Worm (Caenorhabditis elegans) whole organism, young adult: ENCODE data around the gene C01G10.4.
A peak's percentile ranks its signal among the peaks of the same experiment; 100 is the strongest.

Source experiments
- B0336.3 ChIP-seq: fragments of 200-800 bp; sonication (Bioruptor generic); IDR thresholded peaks from 2 replicates; pipeline ENCODE4 v1.3.6; 2022; ENCODE audit warnings: missing genetic modification characterization, missing compliant biosample characterization
- C17E4.6 ChIP-seq: fragments of 200-800 bp; sonication (Bioruptor generic); IDR thresholded peaks from 2 replicates; pipeline ENCODE4 v1.3.6; 2022; ENCODE audit warnings: missing genetic modification reagents, missing genetic modification characterization, missing compliant biosample characterization
- D2030.7 ChIP-seq: fragments of 200-800 bp; sonication (Bioruptor generic); IDR thresholded peaks from 2 replicates; pipeline ENCODE4 v1.3.6; 2022; ENCODE audit warnings: missing genetic modification reagents, missing genetic modification characterization, missing compliant biosample characterization
- F22D6.2 ChIP-seq: sonication (generic microtip); optimal IDR thresholded peaks from 2 replicates; lab custom pipeline; 2016; ENCODE audit warnings: mild to moderate bottlenecking, missing genetic modification characterization, missing compliant biosample characterization
- F23B12.7 ChIP-seq: sonication (generic microtip); optimal IDR thresholded peaks from 2 replicates; lab custom pipeline; 2017; ENCODE audit warnings: missing genetic modification characterization, mild to moderate bottlenecking, missing compliant biosample characterization, antibody characterized with exemption, moderate library complexity; ENCODE audit not compliant: insufficient read depth
- F49E8.2 ChIP-seq: sonication (generic microtip); optimal IDR thresholded peaks from 3 replicates; lab custom pipeline; 2017; ENCODE audit warnings: missing genetic modification characterization, mild to moderate bottlenecking, missing compliant biosample characterization, antibody characterized with exemption, moderate library complexity; ENCODE audit not compliant: insufficient read depth
- F52B5.7 ChIP-seq: sonication (generic microtip); optimal IDR thresholded peaks from 2 replicates; lab custom pipeline; 2016; ENCODE audit warnings: mild to moderate bottlenecking, missing genetic modification characterization, missing compliant biosample characterization
- F55B11.4 ChIP-seq: sonication (generic microtip); optimal IDR thresholded peaks from 2 replicates; lab custom pipeline; 2016; ENCODE audit warnings: missing compliant biosample characterization, missing genetic modification characterization, borderline replicate concordance; ENCODE audit not compliant: insufficient read depth
- F57C9.4 ChIP-seq: sonication (generic microtip); optimal IDR thresholded peaks from 2 replicates; lab custom pipeline; 2017; ENCODE audit warnings: mild to moderate bottlenecking, missing genetic modification characterization, missing compliant biosample characterization
- T07F8.4 ChIP-seq: sonication (generic microtip); optimal IDR thresholded peaks from 2 replicates; lab custom pipeline; 2016; ENCODE audit warnings: mild to moderate bottlenecking, missing genetic modification characterization, moderate library complexity, missing compliant biosample characterization
- Y53F4B.3 ChIP-seq: fragments of 200-800 bp; sonication (Bioruptor generic); IDR thresholded peaks from 2 replicates; pipeline ENCODE4 v1.3.6; 2022; ENCODE audit warnings: missing genetic modification reagents, missing genetic modification characterization, missing compliant biosample characterization
- Y53G8AR.9 ChIP-seq: fragments of 200-800 bp; sonication (Bioruptor generic); conservative IDR thresholded peaks from 2 replicates; pipeline ENCODE4 v1.3.6; 2022; ENCODE audit warnings: missing genetic modification reagents, missing genetic modification characterization, missing compliant biosample characterization
- Y95B8A.8 ChIP-seq: fragments of 200-800 bp; sonication (Bioruptor generic); IDR thresholded peaks from 2 replicates; pipeline ENCODE4 v1.3.6; 2022; ENCODE audit warnings: missing genetic modification reagents, missing genetic modification characterization, missing compliant biosample characterization
- ama-1 ChIP-seq, 3 experiments: fragments of 150-350 bp in 1 of 3; sonication (generic microtip) in 2 of 3; optimal IDR thresholded peaks; 2 replicates each; lab custom pipeline; 2014 to 2018; ENCODE audit warnings: missing biosample characterization in 2 of 3, missing genetic modification characterization in 2 of 3, missing genetic modification reagents in 2 of 3
- athp-1 ChIP-seq: sonication (generic microtip); optimal IDR thresholded peaks from 2 replicates; lab custom pipeline; 2017; ENCODE audit warnings: mild to moderate bottlenecking, missing genetic modification characterization, missing compliant biosample characterization
- attf-5 ChIP-seq: fragments of 200-800 bp; sonication (Bioruptor generic); optimal IDR thresholded peaks from 2 replicates; lab custom pipeline; 2018; ENCODE audit warnings: mild to moderate bottlenecking, missing genetic modification characterization, missing compliant biosample characterization
- attf-6 ChIP-seq: fragments of 200-800 bp; sonication (Bioruptor generic); IDR thresholded peaks from 2 replicates; pipeline ENCODE4 v1.3.6; 2022; ENCODE audit warnings: missing genetic modification reagents, missing genetic modification characterization, missing compliant biosample characterization
- ccch-3 ChIP-seq: fragments of 200-800 bp; sonication (Bioruptor generic); optimal IDR thresholded peaks from 2 replicates; lab custom pipeline; 2018; ENCODE audit warnings: mild to moderate bottlenecking, missing genetic modification characterization, missing compliant biosample characterization
- cebp-1 ChIP-seq, 2 experiments: fragments of 200-800 bp in 1 of 2; sonication (Bioruptor generic) in 1 of 2; sonication (generic microtip) in 1 of 2; IDR thresholded peaks in 1 of 2; optimal IDR thresholded peaks in 1 of 2; 2 replicates each; pipeline versions ENCODE4 v1.3.6 to Lab custom; 2017 to 2022; ENCODE audit warnings: missing compliant biosample characterization in 2 of 2, missing genetic modification characterization in 2 of 2, mild to moderate bottlenecking in 1 of 2, missing genetic modification reagents in 1 of 2, moderate library complexity in 1 of 2
- cebp-2 ChIP-seq: fragments of 200-800 bp; sonication (Bioruptor generic); IDR thresholded peaks from 2 replicates; pipeline ENCODE4 v1.3.6; 2022; ENCODE audit warnings: missing genetic modification characterization, missing compliant biosample characterization
- ceh-79 ChIP-seq: sonication (generic microtip); optimal IDR thresholded peaks from 2 replicates; lab custom pipeline; 2017; ENCODE audit warnings: mild to moderate bottlenecking, missing genetic modification characterization, missing compliant biosample characterization
- ceh-91 ChIP-seq: fragments of 200-800 bp; sonication (Bioruptor generic); IDR thresholded peaks from 2 replicates; pipeline ENCODE4 v1.3.6; 2022; ENCODE audit warnings: missing genetic modification reagents, missing genetic modification characterization, missing compliant biosample characterization
- chd-7 ChIP-seq: sonication (generic microtip); optimal IDR thresholded peaks from 2 replicates; lab custom pipeline; 2016; ENCODE audit warnings: mild to moderate bottlenecking, missing genetic modification characterization, moderate library complexity, missing compliant biosample characterization
- die-1 ChIP-seq: sonication (generic microtip); optimal IDR thresholded peaks from 2 replicates; lab custom pipeline; 2016; ENCODE audit warnings: missing genotype, mild to moderate bottlenecking, missing genetic modification characterization, missing compliant biosample characterization
- fkh-3 ChIP-seq: sonication (generic microtip); optimal IDR thresholded peaks from 2 replicates; lab custom pipeline; 2016; ENCODE audit warnings: mild to moderate bottlenecking, missing genetic modification characterization, missing compliant biosample characterization
- hmg-1.2 ChIP-seq: fragments of 200-800 bp; sonication (Bioruptor generic); IDR thresholded peaks from 2 replicates; pipeline ENCODE4 v1.3.6; 2022; ENCODE audit warnings: missing genetic modification reagents, missing genetic modification characterization, missing compliant biosample characterization
- hsf-1 ChIP-seq: fragments of 200-800 bp; sonication (Bioruptor generic); IDR thresholded peaks from 2 replicates; pipeline ENCODE4 v1.3.6; 2022; ENCODE audit warnings: missing genetic modification reagents, missing genetic modification characterization, missing compliant biosample characterization
- lag-1 ChIP-seq: fragments of 200-800 bp; sonication (Bioruptor generic); IDR thresholded peaks from 2 replicates; pipeline ENCODE4 v1.3.6; 2022; ENCODE audit warnings: missing genetic modification reagents, missing genetic modification characterization, missing compliant biosample characterization
- let-607 ChIP-seq, 2 experiments: fragments of 200-800 bp in 1 of 2; sonication (Bioruptor generic) in 1 of 2; sonication (generic microtip) in 1 of 2; optimal IDR thresholded peaks; 2 replicates each; lab custom pipeline; 2016 to 2018; ENCODE audit warnings: mild to moderate bottlenecking in 2 of 2, missing compliant biosample characterization in 2 of 2, missing genetic modification characterization in 2 of 2, moderate library complexity in 2 of 2, missing genotype in 1 of 2
- lir-1 ChIP-seq: fragments of 200-800 bp; sonication (Bioruptor generic); conservative IDR thresholded peaks from 2 replicates; pipeline ENCODE4 v1.3.6; 2022; ENCODE audit warnings: missing genetic modification reagents, missing genetic modification characterization, missing compliant biosample characterization
- madf-3 ChIP-seq: fragments of 200-800 bp; sonication (Bioruptor generic); IDR thresholded peaks from 2 replicates; pipeline ENCODE4 v1.3.6; 2022; ENCODE audit warnings: missing genetic modification reagents, missing genetic modification characterization, missing compliant biosample characterization
- mcd-1 ChIP-seq: fragments of 200-800 bp; sonication (Bioruptor generic); IDR thresholded peaks from 2 replicates; pipeline ENCODE4 v1.3.6; 2022; ENCODE audit warnings: missing genetic modification reagents, missing genetic modification characterization, missing compliant biosample characterization
- mel-28 ChIP-seq: sonication (generic microtip); optimal IDR thresholded peaks from 2 replicates; lab custom pipeline; 2016; ENCODE audit warnings: borderline replicate concordance, mild to moderate bottlenecking, missing genetic modification characterization, missing compliant biosample characterization
- nhr-80 ChIP-seq: sonication (generic microtip); optimal IDR thresholded peaks from 2 replicates; lab custom pipeline; 2016; ENCODE audit warnings: missing genetic modification characterization, missing compliant biosample characterization
- nhr-90 ChIP-seq: sonication (generic microtip); optimal IDR thresholded peaks from 2 replicates; lab custom pipeline; 2016; ENCODE audit warnings: missing genotype, mild to moderate bottlenecking, missing genetic modification characterization, missing compliant biosample characterization
- repo-1 ChIP-seq: sonication (generic microtip); optimal IDR thresholded peaks from 2 replicates; lab custom pipeline; 2017; ENCODE audit warnings: mild to moderate bottlenecking, missing genetic modification characterization, missing compliant biosample characterization
- somi-1 ChIP-seq: fragments of 200-800 bp; sonication (Bioruptor generic); optimal IDR thresholded peaks from 2 replicates; lab custom pipeline; 2018; ENCODE audit warnings: mild to moderate bottlenecking, missing genetic modification characterization, missing compliant biosample characterization
- sptf-2 ChIP-seq: fragments of 200-800 bp; sonication (Bioruptor generic); optimal IDR thresholded peaks from 2 replicates; lab custom pipeline; 2018; ENCODE audit warnings: mild to moderate bottlenecking, missing genetic modification characterization, missing compliant biosample characterization
- tbp1 ChIP-seq: fragments of 200-800 bp; sonication (Bioruptor generic); optimal IDR thresholded peaks from 2 replicates; lab custom pipeline; 2018; ENCODE audit warnings: mild to moderate bottlenecking, missing genetic modification characterization, missing compliant biosample characterization
- tlf-1 ChIP-seq: fragments of 200-800 bp; sonication (Bioruptor generic); optimal IDR thresholded peaks from 2 replicates; lab custom pipeline; 2018; ENCODE audit warnings: mild to moderate bottlenecking, missing genetic modification characterization, missing compliant biosample characterization
- xnd-1 ChIP-seq: sonication (generic microtip); optimal IDR thresholded peaks from 2 replicates; lab custom pipeline; 2016; ENCODE audit warnings: missing genotype, missing genetic modification reagents, missing genetic modification characterization, missing compliant biosample characterization
- zim-3 ChIP-seq: sonication (generic microtip); optimal IDR thresholded peaks from 2 replicates; lab custom pipeline; 2017; ENCODE audit warnings: mild to moderate bottlenecking, missing genetic modification characterization, moderate library complexity, missing compliant biosample characterization
- ztf-22 ChIP-seq: fragments of 200-800 bp; sonication (Bioruptor generic); optimal IDR thresholded peaks from 2 replicates; lab custom pipeline; 2018; ENCODE audit warnings: mild to moderate bottlenecking, missing genetic modification characterization, moderate library complexity, missing compliant biosample characterization
- ztf-25 ChIP-seq: fragments of 200-800 bp; sonication (Bioruptor generic); IDR thresholded peaks from 2 replicates; pipeline ENCODE4 v1.3.6; 2022; ENCODE audit warnings: missing genetic modification reagents, missing genetic modification characterization, missing compliant biosample characterization
- ztf-26 ChIP-seq: sonication (generic microtip); optimal IDR thresholded peaks from 2 replicates; lab custom pipeline; 2017; ENCODE audit warnings: missing genetic modification characterization, missing compliant biosample characterization
- ztf-28 ChIP-seq: fragments of 200-800 bp; sonication (Bioruptor generic); IDR thresholded peaks from 2 replicates; pipeline ENCODE4 v1.3.6; 2022; ENCODE audit warnings: missing genetic modification reagents, missing genetic modification characterization, missing compliant biosample characterization
- ztf-6 ChIP-seq: fragments of 200-800 bp; sonication (Bioruptor generic); IDR thresholded peaks from 2 replicates; pipeline ENCODE4 v1.3.6; 2022; ENCODE audit warnings: missing genetic modification reagents, missing genetic modification characterization, missing compliant biosample characterization

Gene C01G10.4

ce11 chrV:15083659-15084058, 5.9 kb upstream of the C01G10.4 start (continued):
- TF ChIP-seq D2030.7 (GFP tag; lab: Robert Waterston, UW): peak; percentile 45
- peak; percentile 57 for TF ChIP-seq chd-7 (tag; lab: Kevin White, UChicago)
- TF ChIP-seq F55B11.4: no peak
- TF ChIP-seq xnd-1: no peak
- no peak for TF ChIP-seq F23B12.7 (tag; lab: Kevin White, UChicago)
- peak; percentile 82 for TF ChIP-seq B0336.3 (GFP tag; lab: Robert Waterston, UW)
- peak; percentile 5 for TF ChIP-seq die-1
- no peak for TF ChIP-seq lag-1 (GFP tag; lab: Robert Waterston, UW)
- TF ChIP-seq lir-1: no peak
- TF ChIP-seq let-607 (tag; optimal IDR thresholded peaks at IDR 0.05; lab: Kevin White, UChicago): no peak
- TF ChIP-seq athp-1: peak; percentile 82
- TF ChIP-seq F57C9.4 (tag; lab: Kevin White, UChicago): peak; percentile 4
- no peak for TF ChIP-seq Y53F4B.3 (GFP tag; lab: Robert Waterston, UW)
- no peak for TF ChIP-seq F22D6.2 (tag; lab: Kevin White, UChicago)
- no peak for TF ChIP-seq ztf-25 (GFP tag; lab: Robert Waterston, UW)
- peak; percentile 75 for TF ChIP-seq hsf-1 (GFP tag; lab: Robert Waterston, UW)
- no peak for TF ChIP-seq somi-1 (GFP tag; lab: Kevin White, UChicago)
- TF ChIP-seq madf-3: peak; percentile 58; the same call in 1 of the 2 replicates
- no peak for TF ChIP-seq mel-28 (tag; lab: Kevin White, UChicago)
- peak; percentile 33 for TF ChIP-seq zim-3
- no peak for TF ChIP-seq ccch-3 (GFP tag; lab: Kevin White, UChicago)
- peak; percentile 6 for TF ChIP-seq nhr-90 (tag; lab: Kevin White, UChicago)
- peak; percentile 9 for TF ChIP-seq ztf-26 (tag; lab: Kevin White, UChicago)
- peak; percentile 14 for TF ChIP-seq attf-5 (GFP tag; lab: Kevin White, UChicago)
- TF ChIP-seq tlf-1 (GFP tag; lab: Kevin White, UChicago): peak; percentile 55
- peak; percentile 53 for TF ChIP-seq tbp1 (GFP tag; lab: Kevin White, UChicago)
- TF ChIP-seq mcd-1 (GFP tag; lab: Robert Waterston, UW): peak; percentile 51; the same call in 1 of the 2 replicates
- TF ChIP-seq sptf-2 (GFP tag; lab: Kevin White, UChicago): no peak
- no peak for TF ChIP-seq ztf-6 (GFP tag; lab: Robert Waterston, UW)
- peak; percentile 55 for TF ChIP-seq Y53G8AR.9 (GFP tag; lab: Robert Waterston, UW)
- TF ChIP-seq repo-1 (tag; lab: Kevin White, UChicago): peak; percentile 71
- TF ChIP-seq ztf-28: no peak
- no peak for TF ChIP-seq cebp-1 (GFP tag; IDR thresholded peaks at IDR 0.05; lab: Robert Waterston, UW)
- TF ChIP-seq cebp-1 (tag; optimal IDR thresholded peaks at IDR 0.05; lab: Kevin White, UChicago): peak; percentile 65
- peak; percentile 68 for TF ChIP-seq ama-1 (optimal IDR thresholded peaks at IDR 0.05; lab: Kevin White, UChicago)
- peak in 1 of 2 experiments; percentile 80 for TF ChIP-seq ama-1 (GFP tag; optimal IDR thresholded peaks at IDR 0.05; lab: Kevin White, UChicago)
- no peak for TF ChIP-seq fkh-3
- 0 out of 2 replicates have a peak, but pooled peaks have one; percentile 40 for TF ChIP-seq Y95B8A.8 (GFP tag; lab: Robert Waterston, UW)

DNA sequence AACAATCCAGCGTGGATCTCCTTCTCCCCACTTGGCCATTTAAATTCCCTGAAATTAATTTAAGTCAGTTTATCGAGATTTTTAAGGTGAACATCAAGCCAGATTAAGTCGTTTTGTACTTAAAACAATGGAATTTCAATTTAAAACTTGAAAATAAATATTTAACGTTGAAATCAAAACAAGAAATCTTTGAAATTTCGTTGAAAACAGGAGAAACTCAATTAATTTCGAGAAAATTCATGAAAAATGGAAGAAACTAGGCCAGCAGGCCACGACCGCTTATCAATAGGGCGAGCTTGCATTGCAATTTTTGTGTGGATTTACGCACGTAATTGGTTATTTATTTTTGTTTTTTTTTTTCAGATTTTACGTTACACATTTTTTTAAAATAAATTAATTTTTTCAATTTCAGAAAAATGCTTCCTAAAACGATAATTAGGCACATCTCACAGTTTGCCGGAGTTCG, 4.2 kb upstream of the C01G10.4 start, which contains the start of the genes ahsa-1 and C01G10.7:
Gene ahsa-1, minus strand, starts transcription at position 51 of the 466 bp plus-strand sequence.
Gene C01G10.7, plus strand, starts transcription at position 413 of the 466 bp plus-strand sequence.
- TF ChIP-seq attf-6 (GFP tag; lab: Robert Waterston, UW) (no peak), F55B11.4 (no peak), madf-3 (no peak), F22D6.2 (tag; lab: Kevin White, UChicago) (peak; percentile 52), repo-1 (tag; lab: Kevin White, UChicago) (no peak), F52B5.7 (no peak), mcd-1 (GFP tag; lab: Robert Waterston, UW) (peak; percentile 98), cebp-2 (no peak), D2030.7 (GFP tag; lab: Robert Waterston, UW) (peak; percentile 88), hmg-1.2 (GFP tag; lab: Robert Waterston, UW) (peak; percentile 51; the same call in 1 of the 2 replicates), athp-1 (peak; percentile 86), T07F8.4 (tag; lab: Kevin White, UChicago) (peak; percentile 24), ceh-79 (peak; percentile 13), C17E4.6 (GFP tag; lab: Robert Waterston, UW) (peak; percentile 48; the same call in 1 of the 2 replicates), F49E8.2 (tag; lab: Kevin White, UChicago) (peak; percentile 24), ztf-22 (GFP tag; lab: Kevin White, UChicago) (peak; percentile 49), ceh-91 (GFP tag; lab: Robert Waterston, UW) (peak; percentile 90), nhr-80 (tag; lab: Kevin White, UChicago) (peak; percentile 49)
